Fruit fly (Drosophila melanogaster) whole organism, embryonic: ENCODE measurements around the gene mRpS31.

Source experiments
- CG10209 ChIP-seq: fragments of 200-800 bp; sonication (Bioruptor generic); optimal IDR thresholded peaks from 3 replicates; lab custom pipeline; 2017; ENCODE audit warnings: missing biosample characterization, mild to moderate bottlenecking, missing genetic modification characterization, missing genetic modification reagents
- CG10431 ChIP-seq: fragments of 200-800 bp; sonication (Bioruptor generic); optimal IDR thresholded peaks from 3 replicates; lab custom pipeline; 2018; ENCODE audit warnings: missing biosample characterization, mild to moderate bottlenecking, missing genetic modification characterization
- CG10543 ChIP-seq: fragments of 200-800 bp; sonication (Bioruptor generic); optimal IDR thresholded peaks from 3 replicates; lab custom pipeline; 2017; ENCODE audit warnings: missing biosample characterization, mild to moderate bottlenecking, missing genetic modification characterization, moderate library complexity
- CG11504 ChIP-seq: fragments of 200-800 bp; sonication (Bioruptor generic); optimal IDR thresholded peaks from 3 replicates; lab custom pipeline; 2019; ENCODE audit warnings: missing biosample characterization, mild to moderate bottlenecking, missing genetic modification characterization, moderate library complexity
- CG12299 ChIP-seq: fragments of 200-800 bp; sonication (Bioruptor generic); optimal IDR thresholded peaks from 2 replicates; lab custom pipeline; 2018; ENCODE audit warnings: missing biosample characterization, mild to moderate bottlenecking, missing genetic modification characterization
- CG12744 ChIP-seq: fragments of 200-800 bp; sonication (Bioruptor generic); optimal IDR thresholded peaks from 2 replicates; lab custom pipeline; 2016; ENCODE audit warnings: missing biosample characterization, missing genetic modification characterization
- CG13123 ChIP-seq: fragments of 200-800 bp; sonication (Bioruptor generic); optimal IDR thresholded peaks from 2 replicates; lab custom pipeline; 2016; ENCODE audit warnings: missing biosample characterization, missing genetic modification characterization
- CG13775 ChIP-seq: fragments of 200-800 bp; sonication (Bioruptor generic); optimal IDR thresholded peaks from 3 replicates; lab custom pipeline; 2017; ENCODE audit warnings: missing biosample characterization, mild to moderate bottlenecking, missing genetic modification characterization
- CG14014 ChIP-seq: fragments of 200-800 bp; sonication (Bioruptor generic); IDR thresholded peaks from 2 replicates; pipeline ENCODE4 v1.3.6; 2022; ENCODE audit warnings: missing biosample characterization, missing genetic modification characterization
- CG17802 ChIP-seq: fragments of 200-800 bp; sonication (Bioruptor generic); optimal IDR thresholded peaks from 2 replicates; lab custom pipeline; 2018; ENCODE audit warnings: missing biosample characterization, mild to moderate bottlenecking, missing genetic modification characterization, moderate library complexity
- CG18764 ChIP-seq: fragments of 200-800 bp; sonication (Bioruptor generic); optimal IDR thresholded peaks from 3 replicates; lab custom pipeline; 2016; ENCODE audit warnings: missing biosample characterization, missing genetic modification characterization
- CG2116 ChIP-seq: fragments of 200-800 bp; sonication (Bioruptor generic); optimal IDR thresholded peaks from 3 replicates; lab custom pipeline; 2018; ENCODE audit warnings: missing biosample characterization, mild to moderate bottlenecking, missing genetic modification characterization
- CG30431 ChIP-seq: fragments of 200-800 bp; sonication (Bioruptor generic); optimal IDR thresholded peaks from 2 replicates; lab custom pipeline; 2017; ENCODE audit warnings: missing biosample characterization, missing genetic modification characterization
- CG32772 ChIP-seq: fragments of 200-800 bp; sonication (Bioruptor generic); IDR thresholded peaks from 2 replicates; pipeline ENCODE4 v1.3.6; 2022; ENCODE audit warnings: missing biosample characterization, missing genetic modification characterization
- CG3281 ChIP-seq: fragments of 200-800 bp; sonication (Bioruptor generic); optimal IDR thresholded peaks from 3 replicates; lab custom pipeline; 2017; ENCODE audit warnings: missing biosample characterization, mild to moderate bottlenecking, missing genetic modification characterization
- CG4707 ChIP-seq: fragments of 200-800 bp; sonication (Bioruptor generic); optimal IDR thresholded peaks from 2 replicates; lab custom pipeline; 2018; ENCODE audit warnings: missing biosample characterization, mild to moderate bottlenecking, missing genetic modification characterization, moderate library complexity
- CG7839 ChIP-seq: fragments of 200-800 bp; sonication (Bioruptor generic); optimal IDR thresholded peaks from 3 replicates; lab custom pipeline; 2018; ENCODE audit warnings: missing biosample characterization, mild to moderate bottlenecking, missing genetic modification characterization, moderate library complexity
- CG7963 ChIP-seq: fragments of 200-800 bp; sonication (Bioruptor generic); IDR thresholded peaks from 3 replicates; pipeline ENCODE4 v1.3.6; 2022; ENCODE audit warnings: missing biosample characterization, missing genetic modification characterization; ENCODE audit not compliant: partially characterized antibody
- CG7987 ChIP-seq: fragments of 200-800 bp; sonication (Bioruptor generic); optimal IDR thresholded peaks from 2 replicates; lab custom pipeline; 2018; ENCODE audit warnings: missing biosample characterization, mild to moderate bottlenecking, missing genetic modification characterization, moderate library complexity
- CG8359 ChIP-seq: fragments of 200-800 bp; sonication (Bioruptor generic); optimal IDR thresholded peaks from 2 replicates; lab custom pipeline; 2017; ENCODE audit warnings: missing biosample characterization, mild to moderate bottlenecking, missing genetic modification characterization, borderline replicate concordance
- Camta ChIP-seq: fragments of 200-800 bp; sonication (Bioruptor generic); optimal IDR thresholded peaks from 2 replicates; lab custom pipeline; 2016; ENCODE audit warnings: missing biosample characterization, missing genetic modification characterization
- D ChIP-seq, 2 experiments: fragments of 200-800 bp in 1 of 2; fragments of >200 bp in 1 of 2; sonication (Bioruptor generic) in 1 of 2; optimal IDR thresholded peaks; 2 replicates in 1 of 2; 3 replicates in 1 of 2; lab custom pipeline; 2017; ENCODE audit warnings: mild to moderate bottlenecking in 1 of 2, missing biosample characterization in 1 of 2, missing genetic modification characterization in 1 of 2, missing genetic modification reagents in 1 of 2
- Dip3 ChIP-seq: fragments of 200-800 bp; sonication (Bioruptor generic); optimal IDR thresholded peaks from 3 replicates; lab custom pipeline; 2016; ENCODE audit warnings: missing biosample characterization, missing genetic modification characterization
- Drgx ChIP-seq: fragments of 200-800 bp; sonication (Bioruptor generic); IDR thresholded peaks from 2 replicates; pipeline ENCODE4 v1.3.6; 2022; ENCODE audit warnings: missing biosample characterization, missing genetic modification characterization
- Eip74EF ChIP-seq, 2 experiments: fragments of 200-800 bp in 1 of 2; fragments of >200 bp in 1 of 2; sonication (Bioruptor generic) in 1 of 2; optimal IDR thresholded peaks; 2 replicates each; lab custom pipeline; 2017 to 2019; ENCODE audit warnings: missing biosample characterization in 2 of 2, missing genetic modification characterization in 2 of 2, mild to moderate bottlenecking in 1 of 2, moderate library complexity in 1 of 2
- Hey ChIP-seq: fragments of 200-800 bp; sonication (Bioruptor generic); optimal IDR thresholded peaks from 3 replicates; lab custom pipeline; 2018; ENCODE audit warnings: missing biosample characterization, mild to moderate bottlenecking, missing genetic modification characterization
- Hmx ChIP-seq: fragments of 200-800 bp; sonication (Bioruptor generic); optimal IDR thresholded peaks from 2 replicates; lab custom pipeline; 2016; ENCODE audit warnings: missing biosample characterization, missing genetic modification characterization
- Hr39 ChIP-seq: fragments of >200 bp; optimal IDR thresholded peaks from 2 replicates; lab custom pipeline; 2017
- NC2α ChIP-seq: fragments of 200-800 bp; sonication (Bioruptor generic); optimal IDR thresholded peaks from 2 replicates; lab custom pipeline; 2016; ENCODE audit warnings: missing biosample characterization, missing genetic modification characterization
- NC2β ChIP-seq: fragments of 200-800 bp; sonication (Bioruptor generic); optimal IDR thresholded peaks from 2 replicates; lab custom pipeline; 2016; ENCODE audit warnings: missing biosample characterization, missing genetic modification characterization
- Scr ChIP-seq: fragments of 200-800 bp; sonication (Bioruptor generic); IDR thresholded peaks from 2 replicates; pipeline ENCODE4 v1.3.6; 2022; ENCODE audit warnings: missing biosample characterization, missing genetic modification characterization; ENCODE audit not compliant: partially characterized antibody
- Ssrp ChIP-seq: fragments of 200-800 bp; sonication (Bioruptor generic); optimal IDR thresholded peaks from 2 replicates; lab custom pipeline; 2018; ENCODE audit warnings: missing biosample characterization, mild to moderate bottlenecking, missing genetic modification characterization, moderate library complexity
- Trl ChIP-seq, 3 experiments: fragments of >200 bp in 2 of 3; fragments of 200-800 bp in 1 of 3; sonication (Bioruptor generic) in 1 of 3; optimal IDR thresholded peaks; 2 replicates in 1 of 3; 3 replicates in 2 of 3; lab custom pipeline; 2016 to 2017; ENCODE audit warnings: missing biosample characterization in 1 of 3, missing genetic modification characterization in 1 of 3
- Vsx1 ChIP-seq: fragments of 200-800 bp; sonication (Bioruptor generic); optimal IDR thresholded peaks from 2 replicates; lab custom pipeline; 2017; ENCODE audit warnings: missing biosample characterization, mild to moderate bottlenecking, missing genetic modification characterization, missing genetic modification reagents
- ab ChIP-seq: fragments of 200-800 bp; sonication (Bioruptor generic); optimal IDR thresholded peaks from 2 replicates; lab custom pipeline; 2016; ENCODE audit warnings: missing biosample characterization, missing genetic modification characterization
- chn ChIP-seq: fragments of 200-800 bp; sonication (Bioruptor generic); optimal IDR thresholded peaks from 2 replicates; lab custom pipeline; 2016; ENCODE audit warnings: missing biosample characterization, missing genetic modification characterization
- ci ChIP-seq: fragments of 200-800 bp; sonication (Bioruptor generic); IDR thresholded peaks from 3 replicates; pipeline ENCODE4 v1.3.6; 2022; ENCODE audit warnings: missing biosample characterization, missing genetic modification characterization
- dpn ChIP-seq, 2 experiments: fragments of 200-800 bp; sonication (Bioruptor generic); optimal IDR thresholded peaks; 3 replicates each; lab custom pipeline; 2016; ENCODE audit warnings: missing biosample characterization in 2 of 2, missing genetic modification characterization in 2 of 2
- dysf ChIP-seq: fragments of 200-800 bp; sonication (Bioruptor generic); IDR thresholded peaks from 3 replicates; pipeline ENCODE4 v1.3.6; 2022; ENCODE audit warnings: missing biosample characterization, missing genetic modification characterization
- gro ChIP-seq: fragments of 200-800 bp; sonication (Bioruptor generic); optimal IDR thresholded peaks from 2 replicates; lab custom pipeline; 2016; ENCODE audit warnings: missing biosample characterization, missing genetic modification characterization
- hkb ChIP-seq, 2 experiments: fragments of 200-800 bp in 1 of 2; fragments of >200 bp in 1 of 2; sonication (Bioruptor generic) in 1 of 2; IDR thresholded peaks in 1 of 2; optimal IDR thresholded peaks in 1 of 2; 2 replicates each; pipeline versions ENCODE4 v1.3.6 to Lab custom; 2017 to 2022; ENCODE audit warnings: missing biosample characterization in 1 of 2, missing genetic modification characterization in 1 of 2
- lmd ChIP-seq: fragments of 200-800 bp; sonication (Bioruptor generic); IDR thresholded peaks from 2 replicates; pipeline ENCODE4 v1.3.6; 2022; ENCODE audit warnings: missing biosample characterization, missing genetic modification characterization
- nmo ChIP-seq: fragments of 200-800 bp; sonication (Bioruptor generic); optimal IDR thresholded peaks from 2 replicates; lab custom pipeline; 2018; ENCODE audit warnings: missing biosample characterization, mild to moderate bottlenecking, missing genetic modification characterization, moderate library complexity
- phol ChIP-seq: fragments of 200-800 bp; sonication (Bioruptor generic); optimal IDR thresholded peaks from 3 replicates; lab custom pipeline; 2018; ENCODE audit warnings: missing biosample characterization, mild to moderate bottlenecking, missing genetic modification characterization, moderate library complexity
- sug ChIP-seq: fragments of 200-800 bp; optimal IDR thresholded peaks from 2 replicates; lab custom pipeline; 2019; ENCODE audit warnings: missing biosample characterization, mild to moderate bottlenecking, missing genetic modification characterization, moderate library complexity
- tin ChIP-seq: fragments of 200-800 bp; sonication (Bioruptor generic); optimal IDR thresholded peaks from 3 replicates; lab custom pipeline; 2016; ENCODE audit warnings: missing biosample characterization, missing genetic modification characterization
- unc-4 ChIP-seq: fragments of 200-800 bp; sonication (Bioruptor generic); IDR thresholded peaks from 2 replicates; pipeline ENCODE4 v1.3.6; 2022; ENCODE audit warnings: missing biosample characterization, missing genetic modification characterization; ENCODE audit not compliant: partially characterized antibody
- zfh1 ChIP-seq: fragments of 200-800 bp; sonication (Bioruptor generic); IDR thresholded peaks from 3 replicates; pipeline ENCODE4 v1.3.6; 2022; ENCODE audit warnings: missing biosample characterization, missing genetic modification characterization
- zfh2 ChIP-seq: fragments of 200-800 bp; sonication (Bioruptor generic); optimal IDR thresholded peaks from 2 replicates; lab custom pipeline; 2016; ENCODE audit warnings: missing biosample characterization, missing genetic modification characterization

Gene mRpS31

dm6 chr3L:16037048-16037477, 32.1 kb downstream of the mRpS31 start (continued):
- TF ChIP-seq phol (tag; lab: Kevin White, UChicago) (peak; percentile 80), zfh2 (GFP tag; lab: Kevin White, UChicago) (peak; percentile 62), chn (GFP tag; lab: Kevin White, UChicago) (peak; percentile 66), zfh1 (GFP tag; lab: Robert Waterston, UW) (peak; percentile 90), CG18764 (GFP tag; lab: Kevin White, UChicago) (peak; percentile 44), tin (peak; percentile 81), Hey (tag; lab: Kevin White, UChicago) (no peak), unc-4 (peak; percentile 61), Camta (GFP tag; lab: Kevin White, UChicago) (peak; percentile 59), CG2116 (GFP tag; lab: Kevin White, UChicago) (peak; percentile 95), CG7839 (tag; lab: Kevin White, UChicago) (peak; percentile 79), Hr39 (lab: Kevin White, UChicago) (no peak), CG10431 (GFP tag; lab: Kevin White, UChicago) (no peak), NC2α (GFP tag; lab: Kevin White, UChicago) (peak; percentile 48), CG12744 (GFP tag; lab: Kevin White, UChicago) (peak; percentile 73), CG32772 (GFP tag; lab: Robert Waterston, UW) (peak; percentile 96), NC2β (peak; percentile 66), CG7987 (GFP tag; lab: Kevin White, UChicago) (peak; percentile 62), ab (GFP tag; lab: Kevin White, UChicago) (no peak), Dip3 (GFP tag; lab: Kevin White, UChicago) (peak; percentile 59), Drgx (GFP tag; lab: Robert Waterston, UW) (peak; percentile 85), CG11504 (tag; lab: Kevin White, UChicago) (peak; percentile 76), Eip74EF (GFP tag; optimal IDR thresholded peaks at IDR 0.05; lab: Kevin White, UChicago) (peak in 1 of 2 experiments; percentile 65), CG3281 (peak; percentile 81), CG4707 (GFP tag; lab: Kevin White, UChicago) (peak; percentile 46), dpn (GFP tag; optimal IDR thresholded peaks at IDR 0.05; lab: Kevin White, UChicago) (peak; percentile 77 to 83), CG30431 (peak; percentile 55), CG13123 (GFP tag; lab: Kevin White, UChicago) (peak; percentile 54), nmo (GFP tag; lab: Kevin White, UChicago) (peak; percentile 77), Vsx1 (GFP tag; lab: Kevin White, UChicago) (peak; percentile 34), CG12299 (peak; percentile 62), CG14014 (GFP tag; lab: Robert Waterston, UW) (peak; percentile 74), ci (GFP tag; lab: Robert Waterston, UW) (peak; percentile 90), hkb (optimal IDR thresholded peaks at IDR 0.05; lab: Kevin White, UChicago) (no peak), hkb (GFP tag; IDR thresholded peaks at IDR 0.05; lab: Robert Waterston, UW) (peak; percentile 87), gro (peak; percentile 88), CG17802 (peak; percentile 4), Ssrp (tag; lab: Kevin White, UChicago) (peak; percentile 52), sug (tag; lab: Kevin White, UChicago) (peak; percentile 64), CG13775 (GFP tag; lab: Kevin White, UChicago) (peak; percentile 62), D (optimal IDR thresholded peaks at IDR 0.05; lab: Kevin White, UChicago) (no peak), D (GFP tag; optimal IDR thresholded peaks at IDR 0.05; lab: Kevin White, UChicago) (peak; percentile 44), CG8359 (GFP tag; lab: Kevin White, UChicago) (peak; percentile 35), Scr (GFP tag; lab: Robert Waterston, UW) (peak; percentile 52), CG7963 (GFP tag; lab: Robert Waterston, UW) (peak; percentile 49; the same call in 2 of the 3 replicates), Hmx (GFP tag; lab: Kevin White, UChicago) (no peak), dysf (GFP tag; lab: Robert Waterston, UW) (peak; percentile 77), Trl (optimal IDR thresholded peaks at IDR 0.05; lab: Kevin White, UChicago) (no peak), Trl (GFP tag; optimal IDR thresholded peaks at IDR 0.05; lab: Kevin White, UChicago) (peak; percentile 67), lmd (GFP tag; lab: Robert Waterston, UW) (peak; percentile 80), CG10209 (GFP tag; lab: Kevin White, UChicago) (peak; percentile 71), CG10543 (no peak)
